Fruit fly (Drosophila melanogaster) whole organism, embryonic: Measurements from ENCODE around the gene CG8173.
A peak's percentile ranks its signal among the peaks of the same experiment; 100 is the strongest.

Experiments used
- Antp ChIP-seq: fragments of 200-800 bp; sonication (Bioruptor generic); optimal IDR thresholded peaks from 3 replicates; lab custom pipeline; 2016; ENCODE audit warnings: missing biosample characterization, missing genetic modification characterization
- CG10565 ChIP-seq: fragments of 200-800 bp; sonication (Bioruptor generic); optimal IDR thresholded peaks from 3 replicates; lab custom pipeline; 2016; ENCODE audit warnings: missing biosample characterization, mild to moderate bottlenecking, missing genetic modification characterization
- CG10654 ChIP-seq: fragments of 200-800 bp; sonication (Bioruptor generic); optimal IDR thresholded peaks from 2 replicates; lab custom pipeline; 2016; ENCODE audit warnings: missing biosample characterization, missing genetic modification characterization
- CG10959 ChIP-seq: fragments of 200-800 bp; sonication (Bioruptor generic); IDR thresholded peaks from 2 replicates; pipeline ENCODE4 v1.3.6; 2022; ENCODE audit warnings: missing biosample characterization, missing genetic modification characterization
- CG11456 ChIP-seq: fragments of 200-800 bp; sonication (Bioruptor generic); IDR thresholded peaks from 3 replicates; pipeline ENCODE4 v1.3.6; 2022; ENCODE audit warnings: missing biosample characterization, missing genetic modification characterization
- CG12236 ChIP-seq: fragments of 200-800 bp; sonication (Bioruptor generic); optimal IDR thresholded peaks from 2 replicates; lab custom pipeline; 2016; ENCODE audit warnings: missing biosample characterization, missing genetic modification characterization
- CG12942 ChIP-seq: fragments of 200-800 bp; sonication (Bioruptor generic); optimal IDR thresholded peaks from 3 replicates; lab custom pipeline; 2016; ENCODE audit warnings: missing biosample characterization, missing genetic modification characterization
- CG13424 ChIP-seq: fragments of 200-800 bp; sonication (Bioruptor generic); optimal IDR thresholded peaks from 2 replicates; lab custom pipeline; 2019; ENCODE audit warnings: missing biosample characterization, mild to moderate bottlenecking, missing genetic modification characterization, moderate library complexity
- CG13775 ChIP-seq: fragments of 200-800 bp; sonication (Bioruptor generic); optimal IDR thresholded peaks from 3 replicates; lab custom pipeline; 2017; ENCODE audit warnings: missing biosample characterization, mild to moderate bottlenecking, missing genetic modification characterization
- CG14667 ChIP-seq: fragments of 200-800 bp; sonication (Bioruptor generic); IDR thresholded peaks from 2 replicates; pipeline ENCODE4 v1.3.6; 2022; ENCODE audit warnings: missing biosample characterization, missing genetic modification characterization
- CG14860 ChIP-seq: fragments of 200-800 bp; sonication (Bioruptor generic); IDR thresholded peaks from 3 replicates; pipeline ENCODE4 v1.3.6; 2022; ENCODE audit warnings: missing biosample characterization, missing genetic modification characterization; ENCODE audit not compliant: partially characterized antibody
- CG15601 ChIP-seq: fragments of 200-800 bp; sonication (Bioruptor generic); optimal IDR thresholded peaks from 3 replicates; lab custom pipeline; 2019; ENCODE audit warnings: missing biosample characterization, mild to moderate bottlenecking, missing genetic modification characterization, moderate library complexity
- CG16863 ChIP-seq: fragments of 200-800 bp; sonication (Bioruptor generic); optimal IDR thresholded peaks from 3 replicates; lab custom pipeline; 2016; ENCODE audit warnings: missing biosample characterization, missing genetic modification characterization
- CG17568 ChIP-seq: fragments of 200-800 bp; sonication (Bioruptor generic); optimal IDR thresholded peaks from 2 replicates; lab custom pipeline; 2018; ENCODE audit warnings: missing biosample characterization, mild to moderate bottlenecking, missing genetic modification characterization, moderate library complexity
- CG17912 ChIP-seq: fragments of 200-800 bp; sonication (Bioruptor generic); optimal IDR thresholded peaks from 2 replicates; lab custom pipeline; 2018; ENCODE audit warnings: missing biosample characterization, mild to moderate bottlenecking, missing genetic modification characterization
- CG2678 ChIP-seq: fragments of 200-800 bp; sonication (Bioruptor generic); optimal IDR thresholded peaks from 3 replicates; lab custom pipeline; 2019; ENCODE audit warnings: missing biosample characterization, mild to moderate bottlenecking, missing genetic modification characterization, moderate library complexity
- CG30020 ChIP-seq: fragments of 200-800 bp; optimal IDR thresholded peaks from 2 replicates; lab custom pipeline; 2019; ENCODE audit warnings: missing biosample characterization, mild to moderate bottlenecking, missing genetic modification characterization, moderate library complexity
- CG33213 ChIP-seq: fragments of 200-800 bp; sonication (Bioruptor generic); optimal IDR thresholded peaks from 3 replicates; lab custom pipeline; 2016; ENCODE audit warnings: missing biosample characterization, missing genetic modification characterization
- CG3995 ChIP-seq: fragments of 200-800 bp; sonication (Bioruptor generic); optimal IDR thresholded peaks from 3 replicates; lab custom pipeline; 2016; ENCODE audit warnings: missing biosample characterization, missing genetic modification characterization
- CG4424 ChIP-seq: fragments of 200-800 bp; sonication (Bioruptor generic); optimal IDR thresholded peaks from 3 replicates; lab custom pipeline; 2016; ENCODE audit warnings: missing biosample characterization, missing genetic modification characterization
- CG4707 ChIP-seq: fragments of 200-800 bp; sonication (Bioruptor generic); optimal IDR thresholded peaks from 2 replicates; lab custom pipeline; 2018; ENCODE audit warnings: missing biosample characterization, mild to moderate bottlenecking, missing genetic modification characterization, moderate library complexity
- CG6272 ChIP-seq: fragments of 200-800 bp; sonication (Bioruptor generic); IDR thresholded peaks from 2 replicates; pipeline ENCODE4 v1.3.6; 2022; ENCODE audit warnings: missing biosample characterization, missing genetic modification characterization
- CG6683 ChIP-seq: fragments of 200-800 bp; sonication (Bioruptor generic); optimal IDR thresholded peaks from 2 replicates; lab custom pipeline; 2017; ENCODE audit warnings: missing biosample characterization, mild to moderate bottlenecking, missing genetic modification characterization, missing genetic modification reagents
- CG6813 ChIP-seq: fragments of 200-800 bp; sonication (Bioruptor generic); optimal IDR thresholded peaks from 2 replicates; lab custom pipeline; 2017; ENCODE audit warnings: missing biosample characterization, missing genetic modification characterization, mild to moderate bottlenecking, moderate library complexity, missing genetic modification reagents
- CG8359 ChIP-seq: fragments of 200-800 bp; sonication (Bioruptor generic); optimal IDR thresholded peaks from 2 replicates; lab custom pipeline; 2017; ENCODE audit warnings: missing biosample characterization, mild to moderate bottlenecking, missing genetic modification characterization, borderline replicate concordance
- CG8765 ChIP-seq: fragments of 200-800 bp; sonication (Bioruptor generic); IDR thresholded peaks from 2 replicates; pipeline ENCODE4 v1.3.6; 2022; ENCODE audit warnings: missing biosample characterization, missing genetic modification characterization
- D ChIP-seq, 2 experiments: fragments of 200-800 bp in 1 of 2; fragments of >200 bp in 1 of 2; sonication (Bioruptor generic) in 1 of 2; optimal IDR thresholded peaks; 2 replicates in 1 of 2; 3 replicates in 1 of 2; lab custom pipeline; 2017; ENCODE audit warnings: mild to moderate bottlenecking in 1 of 2, missing biosample characterization in 1 of 2, missing genetic modification characterization in 1 of 2, missing genetic modification reagents in 1 of 2
- Dbx ChIP-seq: fragments of 200-800 bp; sonication (Bioruptor generic); IDR thresholded peaks from 3 replicates; pipeline ENCODE4 v1.3.6; 2022; ENCODE audit warnings: missing biosample characterization, missing genetic modification characterization
- E2f2 ChIP-seq: fragments of 200-800 bp; sonication (Bioruptor generic); IDR thresholded peaks from 2 replicates; pipeline ENCODE4 v1.3.6; 2022; ENCODE audit warnings: missing biosample characterization, missing genetic modification characterization
- HLH4C ChIP-seq: fragments of 200-800 bp; sonication (Bioruptor generic); IDR thresholded peaks from 3 replicates; pipeline ENCODE4 v1.3.6; 2022; ENCODE audit warnings: missing biosample characterization, missing genetic modification characterization; ENCODE audit not compliant: partially characterized antibody
- Nf-YB ChIP-seq: fragments of 200-800 bp; sonication (Bioruptor generic); optimal IDR thresholded peaks from 3 replicates; lab custom pipeline; 2019; ENCODE audit warnings: missing biosample characterization, mild to moderate bottlenecking, missing genetic modification characterization, moderate library complexity
- Scr ChIP-seq: fragments of 200-800 bp; sonication (Bioruptor generic); IDR thresholded peaks from 2 replicates; pipeline ENCODE4 v1.3.6; 2022; ENCODE audit warnings: missing biosample characterization, missing genetic modification characterization; ENCODE audit not compliant: partially characterized antibody
- Sin3A ChIP-seq: fragments of >200 bp; optimal IDR thresholded peaks from 2 replicates; lab custom pipeline; 2018
- Usf ChIP-seq: fragments of 200-800 bp; sonication (Bioruptor generic); optimal IDR thresholded peaks from 2 replicates; lab custom pipeline; 2017; ENCODE audit warnings: missing genotype, missing biosample characterization, missing genetic modification characterization
- cas ChIP-seq: fragments of 200-800 bp; sonication (Bioruptor generic); IDR thresholded peaks from 2 replicates; pipeline ENCODE4 v1.3.6; 2022; ENCODE audit warnings: missing biosample characterization, missing genetic modification characterization
- chinmo ChIP-seq: fragments of 200-800 bp; sonication (Bioruptor generic); IDR thresholded peaks from 4 replicates; pipeline ENCODE4 v1.3.6; 2022; ENCODE audit warnings: missing biosample characterization, missing genetic modification characterization; ENCODE audit not compliant: partially characterized antibody
- dan ChIP-seq: fragments of 200-800 bp; sonication (Bioruptor generic); IDR thresholded peaks from 2 replicates; pipeline ENCODE4 v1.3.6; 2022; ENCODE audit warnings: missing biosample characterization, missing genetic modification characterization
- h ChIP-seq: fragments of >200 bp; optimal IDR thresholded peaks from 2 replicates; lab custom pipeline; 2017
- inv ChIP-seq: fragments of 200-800 bp; sonication (Bioruptor generic); IDR thresholded peaks from 2 replicates; pipeline ENCODE4 v1.3.6; 2022; ENCODE audit warnings: missing biosample characterization, missing genetic modification characterization; ENCODE audit not compliant: partially characterized antibody
- kay ChIP-seq: fragments of 200-800 bp; sonication (Bioruptor generic); optimal IDR thresholded peaks from 2 replicates; lab custom pipeline; 2016; ENCODE audit warnings: missing biosample characterization, missing genetic modification characterization
- knrl ChIP-seq: fragments of 200-800 bp; sonication (Bioruptor generic); IDR thresholded peaks from 3 replicates; pipeline ENCODE4 v1.3.6; 2022; ENCODE audit warnings: missing biosample characterization, missing genetic modification characterization; ENCODE audit not compliant: partially characterized antibody
- odd ChIP-seq: fragments of 200-800 bp; sonication (Bioruptor generic); optimal IDR thresholded peaks from 2 replicates; lab custom pipeline; 2017; ENCODE audit warnings: missing biosample characterization, mild to moderate bottlenecking, missing genetic modification characterization
- otp ChIP-seq: fragments of 200-800 bp; sonication (Bioruptor generic); IDR thresholded peaks from 3 replicates; pipeline ENCODE4, ENCODE4 v1.3.6; 2022; ENCODE audit warnings: missing biosample characterization, missing genetic modification characterization
- phol ChIP-seq: fragments of 200-800 bp; sonication (Bioruptor generic); optimal IDR thresholded peaks from 3 replicates; lab custom pipeline; 2018; ENCODE audit warnings: missing biosample characterization, mild to moderate bottlenecking, missing genetic modification characterization, moderate library complexity
- pita ChIP-seq: fragments of 200-800 bp; sonication (Bioruptor generic); optimal IDR thresholded peaks from 2 replicates; lab custom pipeline; 2017; ENCODE audit warnings: missing biosample characterization, mild to moderate bottlenecking, missing genetic modification characterization
- sd ChIP-seq: fragments of 200-800 bp; sonication (Bioruptor generic); optimal IDR thresholded peaks from 3 replicates; lab custom pipeline; 2018; ENCODE audit warnings: missing biosample characterization, mild to moderate bottlenecking, missing genetic modification characterization, moderate library complexity
- slou ChIP-seq: fragments of 200-800 bp; sonication (Bioruptor generic); optimal IDR thresholded peaks from 3 replicates; lab custom pipeline; 2016; ENCODE audit warnings: missing biosample characterization, missing genetic modification characterization
- sr ChIP-seq: fragments of 200-800 bp; sonication (Bioruptor generic); IDR thresholded peaks from 3 replicates; pipeline ENCODE4 v1.3.6; 2022; ENCODE audit warnings: missing biosample characterization, missing genetic modification characterization
- vvl ChIP-seq: fragments of 200-800 bp; sonication (Bioruptor generic); IDR thresholded peaks from 2 replicates; pipeline ENCODE4 v1.3.6; 2022; ENCODE audit warnings: missing biosample characterization, missing genetic modification characterization
- zf30C ChIP-seq: fragments of 200-800 bp; sonication (Bioruptor generic); optimal IDR thresholded peaks from 3 replicates; lab custom pipeline; 2018; ENCODE audit warnings: missing biosample characterization, mild to moderate bottlenecking, missing genetic modification characterization

Gene CG8173

DNA sequence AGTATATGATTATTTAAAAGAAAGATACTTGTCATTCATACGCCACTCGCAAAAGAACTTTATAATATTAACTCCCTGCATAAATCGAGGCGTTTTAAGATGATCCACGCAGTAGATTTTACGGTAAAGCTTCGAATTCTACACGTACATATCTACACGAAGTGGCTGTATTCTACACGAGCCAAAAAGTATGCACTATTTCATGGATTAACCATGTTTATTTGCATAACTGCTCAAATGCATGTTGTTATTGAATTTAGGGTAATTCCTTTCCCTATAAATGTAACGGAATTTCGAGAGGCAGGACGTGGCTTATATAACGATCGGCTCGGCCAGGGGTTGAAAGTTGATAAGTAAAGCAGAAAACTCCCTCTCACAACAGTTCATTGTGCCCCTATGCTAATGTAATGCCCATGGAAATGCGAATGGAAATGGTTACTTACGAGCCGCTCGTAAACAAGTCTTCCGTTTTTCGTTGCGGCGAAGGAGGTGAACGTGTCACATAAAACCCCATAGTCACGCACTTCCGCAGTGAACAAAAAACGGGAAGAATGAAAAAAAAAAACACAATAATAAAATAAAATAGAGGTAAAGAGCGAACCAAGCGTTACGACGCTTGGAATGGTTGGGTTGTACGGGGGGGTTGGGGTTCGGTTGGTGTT is 27.7 kb upstream of the CG8173 start (continued):
- TF ChIP-seq chinmo: 0 out of 4 replicates have a peak, but pooled peaks have one; percentile 15
- no peak for TF ChIP-seq dan (GFP tag; lab: Robert Waterston, UW)
- no peak for TF ChIP-seq CG4707 (GFP tag; lab: Kevin White, UChicago)
- no peak for TF ChIP-seq zf30C (GFP tag; lab: Kevin White, UChicago)
- TF ChIP-seq CG15601 (tag; lab: Kevin White, UChicago): peak; percentile 8
- peak; percentile 81 for TF ChIP-seq vvl (GFP tag; lab: Robert Waterston, UW)
- TF ChIP-seq CG4424 (GFP tag; lab: Kevin White, UChicago): no peak
- peak; percentile 20 for TF ChIP-seq sd (tag; lab: Kevin White, UChicago)
- no peak for TF ChIP-seq CG16863 (GFP tag; lab: Kevin White, UChicago)
- TF ChIP-seq CG8765 (GFP tag; lab: Robert Waterston, UW): no peak
- TF ChIP-seq Antp: no peak
- no peak for TF ChIP-seq CG11456 (GFP tag; lab: Robert Waterston, UW)
- no peak for TF ChIP-seq HLH4C (GFP tag; lab: Robert Waterston, UW)
- no peak for TF ChIP-seq Usf (GFP tag; lab: Kevin White, UChicago)
- no peak for TF ChIP-seq odd (GFP tag; lab: Kevin White, UChicago)
- TF ChIP-seq Sin3A (lab: Kevin White, UChicago): no peak
- no peak for TF ChIP-seq Nf-YB (GFP tag; lab: Kevin White, UChicago)
- TF ChIP-seq CG10654: no peak
- TF ChIP-seq D (optimal IDR thresholded peaks at IDR 0.05; lab: Kevin White, UChicago): no peak
- TF ChIP-seq D (GFP tag; optimal IDR thresholded peaks at IDR 0.05; lab: Kevin White, UChicago): no peak
- no peak for TF ChIP-seq cas
- TF ChIP-seq CG10959 (GFP tag; lab: Robert Waterston, UW): no peak
- no peak for TF ChIP-seq sr (GFP tag; lab: Robert Waterston, UW)
- TF ChIP-seq Scr (GFP tag; lab: Robert Waterston, UW): 0 out of 2 replicates have a peak, but pooled peaks have one; percentile 11
- TF ChIP-seq inv (GFP tag; lab: Robert Waterston, UW): no peak
- TF ChIP-seq CG10565 (GFP tag; lab: Kevin White, UChicago): no peak
- TF ChIP-seq h: no peak
- no peak for TF ChIP-seq CG13424
- 0 out of 2 replicates have a peak, but pooled peaks have one; percentile 9 for TF ChIP-seq E2f2 (GFP tag; lab: Robert Waterston, UW)
- 0 out of 3 replicates have a peak, but pooled peaks have one; percentile 10 for TF ChIP-seq CG14860
- TF ChIP-seq CG33213 (GFP tag; lab: Kevin White, UChicago): peak; percentile 14
- TF ChIP-seq CG6813 (GFP tag; lab: Kevin White, UChicago): no peak
- TF ChIP-seq CG14667 (GFP tag; lab: Robert Waterston, UW): no peak
- TF ChIP-seq CG17568 (GFP tag; lab: Kevin White, UChicago): no peak
- TF ChIP-seq CG13775 (GFP tag; lab: Kevin White, UChicago): no peak
- TF ChIP-seq kay (GFP tag; lab: Kevin White, UChicago): no peak
- TF ChIP-seq phol (tag; lab: Kevin White, UChicago): no peak
- no peak for TF ChIP-seq otp (GFP tag; lab: Robert Waterston, UW)
- TF ChIP-seq CG17912 (GFP tag; lab: Kevin White, UChicago): no peak
- no peak for TF ChIP-seq CG8359 (GFP tag; lab: Kevin White, UChicago)
- TF ChIP-seq CG30020 (tag; lab: Kevin White, UChicago): no peak
- no peak for TF ChIP-seq CG3995 (GFP tag; lab: Kevin White, UChicago)
- TF ChIP-seq Dbx (GFP tag; lab: Robert Waterston, UW): no peak
- TF ChIP-seq pita (GFP tag; lab: Kevin White, UChicago): no peak
- TF ChIP-seq CG6272 (GFP tag; lab: Robert Waterston, UW): no peak
- TF ChIP-seq CG2678 (tag; lab: Kevin White, UChicago): no peak
- TF ChIP-seq CG12236 (GFP tag; lab: Kevin White, UChicago): no peak
- TF ChIP-seq CG12942 (GFP tag; lab: Kevin White, UChicago): no peak
- TF ChIP-seq CG6683 (GFP tag; lab: Kevin White, UChicago): no peak
- TF ChIP-seq slou: no peak
- TF ChIP-seq knrl: peak; percentile 30; the same call in 1 of the 3 replicates
